Worm (Caenorhabditis elegans): ENCODE data around the gene ZK1290.5.
A peak's percentile ranks its signal among the peaks of the same experiment; 100 is the strongest.

ZK1290.5 gene

ce11 chrII:7529078-7529683 is at the start of gene ZK1290.5:
TSS of gene ZK1290.5 (plus strand) at chrII:7529643.
- peak; percentile 76 for TF ChIP-seq unc-62 (GFP tag; optimal IDR thresholded peaks at IDR 0.05)
- no peak for TF ChIP-seq ces-1 (GFP tag; optimal IDR thresholded peaks at IDR 0.05)
- TF ChIP-seq snpc-4 (tag; optimal IDR thresholded peaks at IDR 0.05): no peak
- TF ChIP-seq unc-120 (tag; optimal IDR thresholded peaks at IDR 0.05; ENCODE audit: poor library complexity, severe bottlenecking): peak; percentile 70
- peak; percentile 46 for TF ChIP-seq nhr-237 (tag; optimal IDR thresholded peaks at IDR 0.05)
- TF ChIP-seq hlh-1 (tag; optimal IDR thresholded peaks at IDR 0.05): peak; percentile 62

ce11 chrII:7483009-7483408 is 46.4 kb upstream of the ZK1290.5 start, which contains the start of gene cah-2:
TSS of gene cah-2 (minus strand) at chrII:7483109.
- TF ChIP-seq nhr-2 (tag; optimal IDR thresholded peaks at IDR 0.05): no peak
- TF ChIP-seq ztf-11 (tag; optimal IDR thresholded peaks at IDR 0.05): no peak
- no peak for TF ChIP-seq pha-4 (tag; optimal IDR thresholded peaks at IDR 0.05)
- TF ChIP-seq ceh-39 (tag; optimal IDR thresholded peaks at IDR 0.05): no peak
- TF ChIP-seq elt-3 (tag; optimal IDR thresholded peaks at IDR 0.05): no peak
- no peak for TF ChIP-seq bed-3 (GFP tag; optimal IDR thresholded peaks at IDR 0.05)
- no peak for TF ChIP-seq ham-2 (GFP tag; optimal IDR thresholded peaks at IDR 0.05)
- no peak for TF ChIP-seq lin-32 (GFP tag; optimal IDR thresholded peaks at IDR 0.05)
- no peak for TF ChIP-seq elt-1 (tag; optimal IDR thresholded peaks at IDR 0.05; ENCODE audit: borderline replicate concordance, insufficient read depth)
- TF ChIP-seq unc-39 (tag; optimal IDR thresholded peaks at IDR 0.05): no peak
- no peak for TF ChIP-seq tbx-8 (GFP tag; optimal IDR thresholded peaks at IDR 0.05)
- TF ChIP-seq cnd-1 (tag; optimal IDR thresholded peaks at IDR 0.05): no peak
- TF ChIP-seq ceh-43 (GFP tag; optimal IDR thresholded peaks at IDR 0.05): no peak
- no peak for TF ChIP-seq sem-2 (GFP tag; optimal IDR thresholded peaks at IDR 0.05)

- no peak for TF ChIP-seq unc-39 (tag; optimal IDR thresholded peaks at IDR 0.05)
Measured at ce11 chrII:7489605-7490004, 39.8 kb upstream of the ZK1290.5 start, which contains the start of gene D1022.9. TSS of gene D1022.9 (minus strand) at chrII:7489705.

- TF ChIP-seq nhr-2 (tag; optimal IDR thresholded peaks at IDR 0.05) (no peak), lin-13 (tag; optimal IDR thresholded peaks at IDR 0.05) (no peak), elt-3 (tag; optimal IDR thresholded peaks at IDR 0.05) (no peak), bed-3 (GFP tag; optimal IDR thresholded peaks at IDR 0.05) (no peak), drap-1 (GFP tag; optimal IDR thresholded peaks at IDR 0.05) (no peak), hlh-1 (tag; optimal IDR thresholded peaks at IDR 0.05) (no peak)
Measured at ce11 chrII:7493599-7493998, 35.8 kb upstream of the ZK1290.5 start, which contains the start of gene nas-23. TSS of gene nas-23 (minus strand) at chrII:7493699.

ce11 chrII:7494155-7494554 is 35.3 kb upstream of the ZK1290.5 start, which contains the start of gene R10H1.1:
TSS of gene R10H1.1 (plus strand) at chrII:7494455.
- no peak for TF ChIP-seq unc-39 (tag; optimal IDR thresholded peaks at IDR 0.05)
- TF ChIP-seq ceh-83 (GFP tag; optimal IDR thresholded peaks at IDR 0.05): no peak
- no peak for TF ChIP-seq lin-13 (tag; optimal IDR thresholded peaks at IDR 0.05)

ce11 chrII:7496070-7496469 is 33.4 kb upstream of the ZK1290.5 start, which contains the start of gene spi-1:
TSS of gene spi-1 (plus strand) at chrII:7496247.
- TF ChIP-seq bed-3 (GFP tag; optimal IDR thresholded peaks at IDR 0.05): no peak
- TF ChIP-seq ham-2 (GFP tag; optimal IDR thresholded peaks at IDR 0.05): no peak
- TF ChIP-seq unc-62 (GFP tag; optimal IDR thresholded peaks at IDR 0.05): no peak
- no peak for TF ChIP-seq ceh-43 (GFP tag; optimal IDR thresholded peaks at IDR 0.05)
- no peak for TF ChIP-seq elt-3 (tag; optimal IDR thresholded peaks at IDR 0.05)

- TF ChIP-seq ceh-39 (tag; optimal IDR thresholded peaks at IDR 0.05): no peak
- no peak for TF ChIP-seq lsy-2 (tag; optimal IDR thresholded peaks at IDR 0.05)
- TF ChIP-seq mep-1 (tag; optimal IDR thresholded peaks at IDR 0.05): no peak
- TF ChIP-seq bed-3 (GFP tag; optimal IDR thresholded peaks at IDR 0.05): no peak
- TF ChIP-seq lin-13 (tag; optimal IDR thresholded peaks at IDR 0.05): no peak
- TF ChIP-seq nhr-237 (tag; optimal IDR thresholded peaks at IDR 0.05): no peak
- no peak for TF ChIP-seq ces-1 (GFP tag; optimal IDR thresholded peaks at IDR 0.05)
- TF ChIP-seq mab-5 (tag; optimal IDR thresholded peaks at IDR 0.05): no peak
- no peak for TF ChIP-seq sptf-1 (tag; optimal IDR thresholded peaks at IDR 0.05)
- TF ChIP-seq flh-1 (GFP tag; optimal IDR thresholded peaks at IDR 0.05): no peak
- TF ChIP-seq M03D4.4 (tag; optimal IDR thresholded peaks at IDR 0.05): no peak
- TF ChIP-seq snpc-4 (tag; optimal IDR thresholded peaks at IDR 0.05): no peak
- no peak for TF ChIP-seq tbx-8 (GFP tag; optimal IDR thresholded peaks at IDR 0.05)
- TF ChIP-seq unc-120 (tag; optimal IDR thresholded peaks at IDR 0.05; ENCODE audit: poor library complexity, severe bottlenecking): no peak
- TF ChIP-seq nhr-76 (tag; optimal IDR thresholded peaks at IDR 0.05): no peak
- TF ChIP-seq nhr-28 (tag; optimal IDR thresholded peaks at IDR 0.05): no peak
- no peak for TF ChIP-seq ceh-43 (GFP tag; optimal IDR thresholded peaks at IDR 0.05)
- TF ChIP-seq unc-39 (tag; optimal IDR thresholded peaks at IDR 0.05): no peak
- TF ChIP-seq unc-62 (GFP tag; optimal IDR thresholded peaks at IDR 0.05): no peak
- no peak for TF ChIP-seq blmp-1 (tag; optimal IDR thresholded peaks at IDR 0.05)
Measured at ce11 chrII:7499390-7499789, 30.1 kb upstream of the ZK1290.5 start, which contains the start of gene srab-14. TSS of gene srab-14 (minus strand) at chrII:7499490.

Data from whole organism, mixed stage, embryonic.